Fruit fly (Drosophila melanogaster): Measurements from ENCODE around the gene Sf3b5.

Gene Sf3b5

dm6 chr3R:8984602-8985074, 30.5 kb downstream of the Sf3b5 start, which contains the start of gene CG11970 (continued):
- TF ChIP-seq cas (GFP tag; IDR thresholded peaks at IDR 0.05) (no peak), CG6272 (GFP tag; IDR thresholded peaks at IDR 0.05) (peak; percentile 69), Med (GFP tag) (peak; percentile 89), psq (GFP tag; optimal IDR thresholded peaks at IDR 0.05) (no peak), unc-4 (GFP tag; IDR thresholded peaks at IDR 0.05; ENCODE audit: partially characterized antibody) (peak; percentile 40; the same call in 1 of the 2 replicates), dmrt99B (tag; optimal IDR thresholded peaks at IDR 0.05) (no peak), CG3163 (GFP tag; optimal IDR thresholded peaks at IDR 0.05) (no peak), MESR4 (GFP tag; optimal IDR thresholded peaks at IDR 0.05) (peak; percentile 86), stc (GFP tag; IDR thresholded peaks at IDR 0.05) (no peak), CG9437 (GFP tag; optimal IDR thresholded peaks at IDR 0.05) (no peak), fd102C (GFP tag; optimal IDR thresholded peaks at IDR 0.05) (no peak), CG4282 (GFP tag; optimal IDR thresholded peaks at IDR 0.05) (no peak), Poxn (GFP tag; IDR thresholded peaks at IDR 0.05) (no peak), CG2120 (GFP tag; optimal IDR thresholded peaks at IDR 0.05) (peak; percentile 68), Mad (GFP tag; optimal IDR thresholded peaks at IDR 0.05) (no peak), Chrac-16 (GFP tag; optimal IDR thresholded peaks at IDR 0.05) (peak; percentile 36), zen2 (GFP tag; IDR thresholded peaks at IDR 0.05; ENCODE audit: partially characterized antibody) (no peak; the same call in 2 of the 3 replicates), CG4854 (GFP tag; optimal IDR thresholded peaks at IDR 0.05) (no peak), dysf (GFP tag; IDR thresholded peaks at IDR 0.05) (no peak; the same call in 2 of the 3 replicates), Drgx (GFP tag; IDR thresholded peaks at IDR 0.05) (no peak), luna (GFP tag; optimal IDR thresholded peaks at IDR 0.05) (no peak), btn (GFP tag; optimal IDR thresholded peaks at IDR 0.05) (no peak), gfzf (GFP tag; optimal IDR thresholded peaks at IDR 0.05) (peak; percentile 42), crp (GFP tag; optimal IDR thresholded peaks at IDR 0.05) (no peak), Trl (optimal IDR thresholded peaks at IDR 0.05) (no peak), Trl (GFP tag; optimal IDR thresholded peaks at IDR 0.05) (peak; percentile 59), sd (tag; optimal IDR thresholded peaks at IDR 0.05) (no peak), inv (GFP tag; IDR thresholded peaks at IDR 0.05; ENCODE audit: partially characterized antibody) (peak; percentile 48), CG1233 (GFP tag; optimal IDR thresholded peaks at IDR 0.05) (no peak), CG13296 (GFP tag; optimal IDR thresholded peaks at IDR 0.05) (no peak), CG6791 (GFP tag; IDR thresholded peaks at IDR 0.05; ENCODE audit: partially characterized antibody) (no peak), CG11504 (tag; optimal IDR thresholded peaks at IDR 0.05) (no peak), H2.0 (GFP tag; IDR thresholded peaks at IDR 0.05) (0 out of 2 replicates have a peak, but pooled peaks have one; percentile 3), Atf-2 (GFP tag; optimal IDR thresholded peaks at IDR 0.05) (peak; percentile 17), CG18262 (tag; optimal IDR thresholded peaks at IDR 0.05) (peak; percentile 37), seq (GFP tag; IDR thresholded peaks at IDR 0.05) (peak; percentile 53), NfI (GFP tag; optimal IDR thresholded peaks at IDR 0.05) (peak; percentile 18), peb (GFP tag; IDR thresholded peaks at IDR 0.05) (no peak), abd-A (tag; optimal IDR thresholded peaks at IDR 0.05) (no peak), CG10209 (GFP tag; optimal IDR thresholded peaks at IDR 0.05) (no peak), dmrt11E (tag; optimal IDR thresholded peaks at IDR 0.05) (peak; percentile 22), dati (GFP tag; IDR thresholded peaks at IDR 0.05) (no peak), ftz-f1 (GFP tag; optimal IDR thresholded peaks at IDR 0.05) (peak; percentile 97), cg (GFP tag; optimal IDR thresholded peaks at IDR 0.05) (no peak), lov (optimal IDR thresholded peaks at IDR 0.05) (no peak), lov (GFP tag; IDR thresholded peaks at IDR 0.05) (no peak), CG7556 (GFP tag; optimal IDR thresholded peaks at IDR 0.05) (no peak), en (GFP tag; optimal IDR thresholded peaks at IDR 0.05) (no peak), run (tag; optimal IDR thresholded peaks at IDR 0.05) (no peak), CG30431 (GFP tag; optimal IDR thresholded peaks at IDR 0.05) (no peak), wek (GFP tag; optimal IDR thresholded peaks at IDR 0.05) (no peak)

Data from whole organism, embryonic.